Fruit fly (Drosophila melanogaster): ENCODE data around the gene 5-HT2A.

The 5-HT2A gene

DNA sequence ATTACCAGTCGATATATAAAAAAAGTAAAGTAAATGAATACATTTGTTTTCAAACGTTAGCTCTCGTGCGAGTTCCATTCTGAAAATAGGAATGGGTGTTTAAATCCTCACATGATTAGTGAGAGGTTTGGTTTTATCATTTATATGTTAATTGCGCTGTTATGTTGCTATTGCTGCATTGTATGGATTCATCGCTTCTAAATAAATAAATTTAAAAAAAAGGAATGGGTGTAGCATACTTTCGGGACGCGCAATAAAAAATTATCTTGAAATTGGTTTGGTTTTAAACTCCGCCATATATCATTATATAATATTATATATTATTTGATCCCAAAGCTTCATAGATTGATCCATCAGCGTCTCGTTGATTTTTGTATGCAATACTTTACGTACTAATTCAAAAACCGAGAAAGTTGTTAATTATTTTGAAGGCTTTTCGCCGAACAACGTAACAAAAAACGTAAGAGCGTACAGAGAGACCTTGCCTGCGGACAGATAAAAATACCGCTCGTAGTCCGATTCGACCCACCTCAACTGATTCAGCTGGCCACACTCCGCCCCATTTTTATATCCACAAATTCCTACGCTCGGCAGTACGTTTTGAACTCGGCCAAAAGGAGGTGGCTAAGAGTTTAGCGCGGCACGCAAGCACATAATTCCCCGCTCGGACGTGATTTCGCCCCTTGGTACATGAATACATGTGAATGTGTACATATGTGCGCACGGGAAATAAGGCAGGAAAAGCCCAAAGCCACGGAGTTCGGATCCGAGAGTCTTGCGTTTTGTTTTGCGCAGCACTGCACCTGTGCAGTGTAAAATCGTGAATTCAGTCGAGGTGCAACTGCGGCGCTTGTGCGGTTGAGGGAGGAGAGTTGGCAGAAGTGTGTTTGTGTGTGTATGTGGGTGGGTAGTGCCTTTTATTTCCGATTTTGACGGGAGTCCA is 46.6 kb downstream of the 5-HT2A start, which contains the start of gene smash (continued):
- TF ChIP-seq tna (GFP tag; IDR thresholded peaks at IDR 0.05; ENCODE audit: partially characterized antibody) (peak; percentile 66; the same call in 1 of the 2 replicates), CG12155 (GFP tag; optimal IDR thresholded peaks at IDR 0.05) (no peak), CG6272 (GFP tag; IDR thresholded peaks at IDR 0.05) (peak; percentile 58), pan (optimal IDR thresholded peaks at IDR 0.05) (no peak), pan (GFP tag; optimal IDR thresholded peaks at IDR 0.05 in 1 of 2, IDR thresholded peaks at IDR 0.05 in 1 of 2) (peak in 1 of 2 experiments; percentile 38), mirr (GFP tag; optimal IDR thresholded peaks at IDR 0.05) (peak; percentile 17), gcm2 (GFP tag; optimal IDR thresholded peaks at IDR 0.05) (peak; percentile 13), CG14014 (GFP tag; IDR thresholded peaks at IDR 0.05) (peak; percentile 27; the same call in 1 of the 2 replicates), CG5953 (GFP tag; IDR thresholded peaks at IDR 0.05) (no peak)

DNA sequence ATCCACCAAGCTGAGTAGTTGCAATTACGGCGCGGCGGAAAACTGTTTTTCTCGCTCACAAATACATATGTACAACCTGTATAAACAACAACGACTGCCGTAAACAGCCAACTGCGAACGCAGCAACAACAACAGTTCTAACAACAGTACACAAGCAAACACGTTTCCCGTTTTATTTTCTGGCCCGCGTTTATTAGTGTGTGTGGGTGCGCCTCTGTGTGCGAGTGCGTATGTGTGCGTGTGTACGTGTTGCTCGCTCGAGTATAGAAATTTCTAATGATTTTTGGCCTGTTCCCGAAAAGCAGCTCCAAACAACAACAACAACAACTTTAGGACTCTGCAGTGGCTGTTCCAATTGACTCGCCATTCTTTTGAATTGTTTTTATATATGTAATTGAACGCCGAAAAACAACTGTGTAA is 47.3 kb downstream of the 5-HT2A start:
- TF ChIP-seq Doc2 (GFP tag; IDR thresholded peaks at IDR 0.05) (no peak), CG15601 (tag; optimal IDR thresholded peaks at IDR 0.05) (peak; percentile 3), CG4328 (GFP tag; optimal IDR thresholded peaks at IDR 0.05) (peak; percentile 27), CHES-1-like (GFP tag; optimal IDR thresholded peaks at IDR 0.05) (peak; percentile 4), CG34224 (GFP tag; IDR thresholded peaks at IDR 0.05; ENCODE audit: partially characterized antibody) (no peak), CG13775 (GFP tag; optimal IDR thresholded peaks at IDR 0.05) (no peak), Adf1 (GFP tag; IDR thresholded peaks at IDR 0.05) (no peak), insv (GFP tag; optimal IDR thresholded peaks at IDR 0.05) (no peak), CG13287 (GFP tag; IDR thresholded peaks at IDR 0.05; ENCODE audit: partially characterized antibody) (no peak), zen (tag; optimal IDR thresholded peaks at IDR 0.05) (peak; percentile 13), CG11723 (GFP tag; optimal IDR thresholded peaks at IDR 0.05) (peak; percentile 60), onecut (GFP tag; IDR thresholded peaks at IDR 0.05) (peak; percentile 67), cad (GFP tag; optimal IDR thresholded peaks at IDR 0.05) (no peak), CG31441 (GFP tag; IDR thresholded peaks at IDR 0.05) (no peak), Stat92E (GFP tag; optimal IDR thresholded peaks at IDR 0.05) (no peak), BEAF-32 (GFP tag; optimal IDR thresholded peaks at IDR 0.05) (no peak), CG4730 (GFP tag; IDR thresholded peaks at IDR 0.05) (no peak), B-H2 (GFP tag; optimal IDR thresholded peaks at IDR 0.05) (peak; percentile 16), ewg (GFP tag; optimal IDR thresholded peaks at IDR 0.05) (no peak), CG17361 (GFP tag; IDR thresholded peaks at IDR 0.05) (no peak), fru (optimal IDR thresholded peaks at IDR 0.05) (no peak), CG8359 (GFP tag; optimal IDR thresholded peaks at IDR 0.05; ENCODE audit: borderline replicate concordance) (no peak), CG2199 (GFP tag; IDR thresholded peaks at IDR 0.05) (no peak), CG9817 (tag; optimal IDR thresholded peaks at IDR 0.05) (no peak), CG11695 (GFP tag; IDR thresholded peaks at IDR 0.05) (0 out of 3 replicates have a peak, but pooled peaks have one; percentile 22), ash1 (GFP tag; optimal IDR thresholded peaks at IDR 0.05) (no peak), Gsc (GFP tag; IDR thresholded peaks at IDR 0.05) (no peak), esg (GFP tag; conservative IDR thresholded peaks at IDR 0.05) (no peak), CG32767 (GFP tag; IDR thresholded peaks at IDR 0.05) (no peak), lbe (GFP tag; optimal IDR thresholded peaks at IDR 0.05) (no peak), CG8944 (GFP tag; optimal IDR thresholded peaks at IDR 0.05) (no peak), nom (GFP tag; optimal IDR thresholded peaks at IDR 0.05) (no peak), D19A (tag; optimal IDR thresholded peaks at IDR 0.05) (no peak), zf30C (GFP tag; optimal IDR thresholded peaks at IDR 0.05) (no peak), CG7271 (tag; optimal IDR thresholded peaks at IDR 0.05) (no peak), gem (tag; optimal IDR thresholded peaks at IDR 0.05) (no peak), CG6654 (GFP tag; optimal IDR thresholded peaks at IDR 0.05) (no peak), CG5180 (GFP tag; optimal IDR thresholded peaks at IDR 0.05) (peak; percentile 20)
